Worm (Caenorhabditis elegans): ENCODE data around the gene F07F6.7.

ce11 chrII:5414040-5414439 is 9.6 kb downstream of the F07F6.7 start, which contains the start of the genes EEED8.14 and EEED8.3:
- TF ChIP-seq nhr-102 (tag; optimal IDR thresholded peaks at IDR 0.05) = no peak
- no peak for TF ChIP-seq lsy-2 (tag; optimal IDR thresholded peaks at IDR 0.05)
- no peak for TF ChIP-seq R02D3.7 (tag; optimal IDR thresholded peaks at IDR 0.05)
- TF ChIP-seq F26F4.8 (GFP tag; conservative IDR thresholded peaks at IDR 0.05) = no peak
- TF ChIP-seq ama-1 (optimal IDR thresholded peaks at IDR 0.05) = no peak

All from whole organism, L4 larva.